Worm (Caenorhabditis elegans): ENCODE results near the gene F21H12.3.

The F21H12.3 gene

ce11 chrII:6049546-6049945 is 33.2 kb upstream of the F21H12.3 start:
- no peak for TF ChIP-seq elt-1 (tag; optimal IDR thresholded peaks at IDR 0.05)
- no peak for TF ChIP-seq nhr-77 (tag; optimal IDR thresholded peaks at IDR 0.05)
- TF ChIP-seq snpc-4 (tag; optimal IDR thresholded peaks at IDR 0.05): no peak
- TF ChIP-seq mdl-1 (tag; optimal IDR thresholded peaks at IDR 0.05): no peak
- peak; percentile 54 for TF ChIP-seq crh-2 (tag; optimal IDR thresholded peaks at IDR 0.05)
- TF ChIP-seq egl-27 (tag; optimal IDR thresholded peaks at IDR 0.05): no peak
- no peak for TF ChIP-seq mbf-1 (tag; optimal IDR thresholded peaks at IDR 0.05)
- TF ChIP-seq gmeb-1 (tag; optimal IDR thresholded peaks at IDR 0.05): peak; percentile 3
- no peak for TF ChIP-seq nhr-11 (tag; optimal IDR thresholded peaks at IDR 0.05)
- no peak for TF ChIP-seq ceh-82 (tag; optimal IDR thresholded peaks at IDR 0.05)
- no peak for TF ChIP-seq nhr-237 (tag; optimal IDR thresholded peaks at IDR 0.05)
- TF ChIP-seq sma-3 (GFP tag; optimal IDR thresholded peaks at IDR 0.05): peak; percentile 3
- no peak for TF ChIP-seq aly-2 (tag; optimal IDR thresholded peaks at IDR 0.05)
- TF ChIP-seq peb-1 (tag; optimal IDR thresholded peaks at IDR 0.05): no peak
- TF ChIP-seq nhr-21 (tag; optimal IDR thresholded peaks at IDR 0.05): no peak
- TF ChIP-seq unc-62 (GFP tag; optimal IDR thresholded peaks at IDR 0.05): no peak
- no peak for TF ChIP-seq unc-55 (GFP tag; optimal IDR thresholded peaks at IDR 0.05)
- TF ChIP-seq elt-3 (tag; optimal IDR thresholded peaks at IDR 0.05): no peak
- TF ChIP-seq blmp-1 (tag; optimal IDR thresholded peaks at IDR 0.05; ENCODE audit: insufficient read depth): no peak
- TF ChIP-seq sma-9 (GFP tag; optimal IDR thresholded peaks at IDR 0.05): peak; percentile 59
- no peak for TF ChIP-seq sma-9 (tag; optimal IDR thresholded peaks at IDR 0.05)
- TF ChIP-seq lsy-2 (tag; optimal IDR thresholded peaks at IDR 0.05): no peak
- TF ChIP-seq fos-1 (tag; optimal IDR thresholded peaks at IDR 0.05): peak; percentile 57
- TF ChIP-seq ztf-4 (tag; optimal IDR thresholded peaks at IDR 0.05): no peak
- no peak for TF ChIP-seq R02D3.7 (tag; optimal IDR thresholded peaks at IDR 0.05)
- TF ChIP-seq ztf-1 (GFP tag; conservative IDR thresholded peaks at IDR 0.05): no peak

ce11 chrII:6050120-6050519 is 32.6 kb upstream of the F21H12.3 start, which contains the start of gene gldc-1:
Gene gldc-1, plus strand, starts transcription at chrII:6050420.
- TF ChIP-seq lin-11 (tag; optimal IDR thresholded peaks at IDR 0.05): no peak
- TF ChIP-seq ceh-82 (tag; optimal IDR thresholded peaks at IDR 0.05): no peak
- TF ChIP-seq blmp-1 (tag; optimal IDR thresholded peaks at IDR 0.05; ENCODE audit: insufficient read depth): no peak
- no peak for TF ChIP-seq ZK546.5 (tag; optimal IDR thresholded peaks at IDR 0.05)
- TF ChIP-seq C34F6.9 (tag; optimal IDR thresholded peaks at IDR 0.05): no peak
- TF ChIP-seq fos-1 (tag; optimal IDR thresholded peaks at IDR 0.05): peak; percentile 33
- peak; percentile 11 for TF ChIP-seq crh-2 (tag; optimal IDR thresholded peaks at IDR 0.05)
- TF ChIP-seq elt-3 (tag; optimal IDR thresholded peaks at IDR 0.05): no peak
- no peak for TF ChIP-seq nhr-23 (tag; optimal IDR thresholded peaks at IDR 0.05)
- TF ChIP-seq nhr-12 (tag; optimal IDR thresholded peaks at IDR 0.05): no peak
- no peak for TF ChIP-seq aly-2 (tag; optimal IDR thresholded peaks at IDR 0.05)
- TF ChIP-seq sma-9 (GFP tag; optimal IDR thresholded peaks at IDR 0.05): peak; percentile 51
- no peak for TF ChIP-seq sma-9 (tag; optimal IDR thresholded peaks at IDR 0.05)
- TF ChIP-seq snpc-4 (tag; optimal IDR thresholded peaks at IDR 0.05): no peak
- no peak for TF ChIP-seq sma-3 (GFP tag; optimal IDR thresholded peaks at IDR 0.05)
- no peak for TF ChIP-seq ceh-16 (tag; optimal IDR thresholded peaks at IDR 0.05)
- no peak for TF ChIP-seq mbf-1 (tag; optimal IDR thresholded peaks at IDR 0.05)
- TF ChIP-seq dmd-4 (tag; optimal IDR thresholded peaks at IDR 0.05): no peak
- TF ChIP-seq ama-1 (optimal IDR thresholded peaks at IDR 0.05): no peak
- TF ChIP-seq unc-39 (tag; optimal IDR thresholded peaks at IDR 0.05): no peak
- TF ChIP-seq alr-1 (tag; optimal IDR thresholded peaks at IDR 0.05): no peak
- no peak for TF ChIP-seq ztf-11 (tag; optimal IDR thresholded peaks at IDR 0.05)
- TF ChIP-seq Y55F3AM.14 (GFP tag; optimal IDR thresholded peaks at IDR 0.05): no peak
- no peak for TF ChIP-seq peb-1 (tag; optimal IDR thresholded peaks at IDR 0.05)
- no peak for TF ChIP-seq egl-27 (tag; optimal IDR thresholded peaks at IDR 0.05)
- TF ChIP-seq skn-1 (tag; optimal IDR thresholded peaks at IDR 0.05): no peak

ce11 chrII:6055927-6056326 is 26.8 kb upstream of the F21H12.3 start, which contains the start of gene R12C12.7:
Gene R12C12.7, minus strand, starts transcription at chrII:6055985.
- TF ChIP-seq unc-55 (GFP tag; optimal IDR thresholded peaks at IDR 0.05) (peak; percentile 19), skn-1 (tag; optimal IDR thresholded peaks at IDR 0.05) (no peak)

- TF ChIP-seq nhr-6 (tag; optimal IDR thresholded peaks at IDR 0.05) (peak; percentile 72), unc-55 (GFP tag; optimal IDR thresholded peaks at IDR 0.05) (peak; percentile 75), zag-1 (tag; optimal IDR thresholded peaks at IDR 0.05) (peak; percentile 4), dmd-4 (tag; optimal IDR thresholded peaks at IDR 0.05) (peak; percentile 6), C34F6.9 (tag; optimal IDR thresholded peaks at IDR 0.05) (peak; percentile 70), nhr-11 (tag; optimal IDR thresholded peaks at IDR 0.05) (no peak), ztf-4 (tag; optimal IDR thresholded peaks at IDR 0.05) (peak; percentile 43), nhr-237 (tag; optimal IDR thresholded peaks at IDR 0.05) (no peak), lin-11 (tag; optimal IDR thresholded peaks at IDR 0.05) (no peak), sma-3 (GFP tag; optimal IDR thresholded peaks at IDR 0.05) (peak; percentile 90), nhr-23 (tag; optimal IDR thresholded peaks at IDR 0.05) (no peak), snpc-4 (tag; optimal IDR thresholded peaks at IDR 0.05) (peak; percentile 72), alr-1 (tag; optimal IDR thresholded peaks at IDR 0.05) (no peak), lsy-2 (tag; optimal IDR thresholded peaks at IDR 0.05) (peak; percentile 77 to 91), ceh-16 (tag; optimal IDR thresholded peaks at IDR 0.05) (peak; percentile 45), fos-1 (tag; optimal IDR thresholded peaks at IDR 0.05) (peak; percentile 5), nhr-77 (tag; optimal IDR thresholded peaks at IDR 0.05) (no peak), mab-5 (tag; optimal IDR thresholded peaks at IDR 0.05) (peak; percentile 43), lin-39 (tag; optimal IDR thresholded peaks at IDR 0.05) (no peak), sem-4 (tag; optimal IDR thresholded peaks at IDR 0.05) (peak; percentile 59), sma-9 (GFP tag; optimal IDR thresholded peaks at IDR 0.05) (peak; percentile 95), sma-9 (tag; optimal IDR thresholded peaks at IDR 0.05) (no peak), nhr-129 (tag; optimal IDR thresholded peaks at IDR 0.05) (peak; percentile 56), blmp-1 (tag; optimal IDR thresholded peaks at IDR 0.05; ENCODE audit: insufficient read depth) (peak; percentile 50), nhr-21 (tag; optimal IDR thresholded peaks at IDR 0.05) (peak; percentile 79), R02D3.7 (tag; optimal IDR thresholded peaks at IDR 0.05) (no peak), crh-2 (tag; optimal IDR thresholded peaks at IDR 0.05) (peak; percentile 77), peb-1 (tag; optimal IDR thresholded peaks at IDR 0.05) (no peak)
These were observed 21.2 kb upstream of the F21H12.3 start for ce11 chrII:6061495-6061894.

All from whole organism, L2 larva.